Fruit fly (Drosophila melanogaster) Kc167 (cell line): ENCODE results near the gene CG9986.

Source experiments
- Myc ChIP-seq: fragments of >200 bp; optimal IDR thresholded peaks from 2 replicates; lab custom pipeline; 2017; ENCODE audit warnings: missing external identifiers
- Sin3A ChIP-seq: fragments of >200 bp; optimal IDR thresholded peaks from 2 replicates; lab custom pipeline; 2018; ENCODE audit warnings: missing external identifiers
- h ChIP-seq: fragments of >200 bp; optimal IDR thresholded peaks from 3 replicates; lab custom pipeline; 2018; ENCODE audit warnings: missing external identifiers
- insv ChIP-seq: fragments of >200 bp; optimal IDR thresholded peaks from 3 replicates; lab custom pipeline; 2018; ENCODE audit warnings: missing external identifiers
- psq ChIP-seq: fragments of >200 bp; optimal IDR thresholded peaks from 2 replicates; lab custom pipeline; 2017; ENCODE audit warnings: missing external identifiers
- ttk ChIP-seq: sonication (Bioruptor generic); optimal IDR thresholded peaks from 2 replicates; lab custom pipeline; 2017; ENCODE audit warnings: missing external identifiers

CG9986 gene

DNA sequence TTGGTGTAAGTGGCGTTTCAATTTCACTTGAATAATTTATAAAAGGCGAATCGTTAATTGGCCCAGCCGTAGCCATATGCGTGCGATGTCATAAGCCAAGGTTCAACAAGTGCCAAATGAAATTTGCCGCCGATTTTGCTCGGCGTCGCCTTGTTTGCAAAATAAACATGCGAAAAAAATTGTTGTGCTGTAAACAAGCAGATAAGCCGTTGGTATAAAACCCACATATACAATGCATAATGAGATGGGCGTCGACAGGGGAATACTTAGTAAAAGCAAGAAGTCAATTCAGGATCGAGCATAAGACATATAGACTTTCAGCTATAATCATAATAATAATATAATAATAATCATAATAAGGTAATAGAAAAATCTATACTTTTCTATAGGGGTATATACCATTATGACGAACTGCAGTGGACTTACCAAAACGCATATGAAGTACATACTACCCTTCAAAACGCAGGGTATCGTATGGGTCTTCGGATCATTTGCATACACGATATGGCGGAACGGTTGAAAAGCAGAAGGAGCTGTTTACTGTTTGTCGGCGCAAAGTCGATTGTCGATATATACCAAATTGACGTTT, 50.3 kb downstream of the CG9986 start:
- TF ChIP-seq Sin3A (lab: Kevin White, UChicago) (no peak), psq (lab: Kevin White, UChicago) (no peak), ttk (lab: Kevin White, UChicago) (no peak), h (lab: Kevin White, UChicago) (no peak), insv (no peak), Myc (lab: Kevin White, UChicago) (no peak)
